Worm (Caenorhabditis elegans) whole organism, early embryonic: ENCODE results near the gene F11G11.5.
"Not testable (repeated sequence)": the region's sequence is repeated elsewhere in the genome, so short reads cannot be mapped to it uniquely, and the experiment has no call there.

Source experiments
- B0310.2 ChIP-seq: sonication (generic microtip); optimal IDR thresholded peaks from 2 replicates; lab custom pipeline; 2016; ENCODE audit warnings: mild to moderate bottlenecking, missing genetic modification characterization, missing compliant biosample characterization
- F13C5.2 ChIP-seq: sonication (generic microtip); optimal IDR thresholded peaks from 2 replicates; lab custom pipeline; 2017; ENCODE audit warnings: mild to moderate bottlenecking, missing genetic modification characterization, inconsistent platforms, missing compliant biosample characterization
- aly-1 ChIP-seq: sonication (generic microtip); optimal IDR thresholded peaks from 2 replicates; lab custom pipeline; 2016; ENCODE audit warnings: missing genetic modification characterization, missing compliant biosample characterization
- ama-1 ChIP-seq: fragments of 150-350 bp; optimal IDR thresholded peaks from 2 replicates; lab custom pipeline; 2014
- ceh-13 ChIP-seq: fragments of 200-800 bp; sonication (Bioruptor generic); optimal IDR thresholded peaks from 2 replicates; lab custom pipeline; 2018; ENCODE audit warnings: mild to moderate bottlenecking, missing genetic modification characterization, missing compliant biosample characterization
- ceh-36 ChIP-seq: sonication (generic microtip); optimal IDR thresholded peaks from 2 replicates; lab custom pipeline; 2016; ENCODE audit warnings: missing genetic modification characterization, inconsistent platforms, missing compliant biosample characterization
- ets-7 ChIP-seq: sonication (generic microtip); optimal IDR thresholded peaks from 2 replicates; lab custom pipeline; 2016; ENCODE audit warnings: missing genotype, missing genetic modification characterization, missing compliant biosample characterization
- flt-1 ChIP-seq: fragments of 200-800 bp; sonication (Bioruptor generic); IDR thresholded peaks from 2 replicates; pipeline ENCODE4 v1.3.6; 2022; ENCODE audit warnings: missing genetic modification characterization, missing compliant biosample characterization
- hmbx-1 ChIP-seq: sonication (generic microtip); optimal IDR thresholded peaks from 2 replicates; lab custom pipeline; 2016; ENCODE audit warnings: mild to moderate bottlenecking, missing genetic modification characterization, missing compliant biosample characterization
- hmg-4 ChIP-seq: fragments of 200-800 bp; sonication (Bioruptor generic); optimal IDR thresholded peaks from 2 replicates; lab custom pipeline; 2018; ENCODE audit warnings: mild to moderate bottlenecking, missing genetic modification characterization, missing compliant biosample characterization
- hnd-1 ChIP-seq: sonication (generic microtip); optimal IDR thresholded peaks from 2 replicates; lab custom pipeline; 2016; ENCODE audit warnings: missing genetic modification characterization, missing compliant biosample characterization
- pes-1 ChIP-seq: fragments of 200-800 bp; sonication (Bioruptor generic); IDR thresholded peaks from 2 replicates; pipeline ENCODE4 v1.3.6; 2022; ENCODE audit warnings: missing genetic modification reagents, missing genetic modification characterization, missing compliant biosample characterization
- scrt-1 ChIP-seq: fragments of 200-800 bp; sonication (Bioruptor generic); IDR thresholded peaks from 2 replicates; pipeline ENCODE4 v1.3.6; 2022; ENCODE audit warnings: missing genetic modification characterization, missing compliant biosample characterization
- sea-1 ChIP-seq: fragments of 200-800 bp; sonication (Bioruptor generic); conservative IDR thresholded peaks from 2 replicates; pipeline ENCODE4 v1.3.6; 2022; ENCODE audit warnings: missing genetic modification characterization, missing compliant biosample characterization
- tbx-11 ChIP-seq: fragments of 200-800 bp; sonication (Bioruptor generic); IDR thresholded peaks from 2 replicates; pipeline ENCODE4 v1.3.6; 2022; ENCODE audit warnings: missing genetic modification characterization, missing compliant biosample characterization
- tbx-37 ChIP-seq: fragments of 200-800 bp; sonication (Bioruptor generic); conservative IDR thresholded peaks from 2 replicates; pipeline ENCODE4 v1.3.6; 2022; ENCODE audit warnings: missing genetic modification reagents, missing genetic modification characterization, missing compliant biosample characterization
- tra-4 ChIP-seq: sonication (generic microtip); optimal IDR thresholded peaks from 2 replicates; lab custom pipeline; 2017; ENCODE audit warnings: missing genetic modification characterization, missing compliant biosample characterization

Gene F11G11.5

ce11 chrII:4827734-4828609, 29.8 kb upstream of the F11G11.5 start, which contains the start of the genes fbxb-88 and tbck-1:
Gene fbxb-88, minus strand, starts transcription at chrII:4827884.
Gene tbck-1, plus strand, starts transcription at chrII:4828559.
- TF ChIP-seq hnd-1 (tag; lab: Kevin White, UChicago) = no peak
- no peak for TF ChIP-seq tra-4 (tag; lab: Kevin White, UChicago)
- TF ChIP-seq hmbx-1 (tag; lab: Kevin White, UChicago) = no peak
- TF ChIP-seq ama-1 = no peak
- peak; percentile 46 for TF ChIP-seq F13C5.2 (tag; lab: Kevin White, UChicago)

- TF ChIP-seq hnd-1 (tag; lab: Kevin White, UChicago) (no peak), hmbx-1 (tag; lab: Kevin White, UChicago) (no peak), sea-1 (GFP tag; lab: Robert Waterston, UW) (no peak), pes-1 (no peak), B0310.2 (tag; lab: Kevin White, UChicago) (no peak), tbx-11 (GFP tag; lab: Robert Waterston, UW) (no peak), aly-1 (no peak), hmg-4 (GFP tag; lab: Kevin White, UChicago) (no peak), tbx-37 (GFP tag; lab: Robert Waterston, UW) (no peak), ceh-36 (no peak), flt-1 (GFP tag; lab: Robert Waterston, UW) (no peak), scrt-1 (no peak), ama-1 (no peak), ceh-13 (no peak)
Observed at ce11 chrII:4834761-4835160, 23.0 kb upstream of the F11G11.5 start, which contains the start of the genes C33F10.11 and C33F10.1. Gene C33F10.11, minus strand, starts transcription at chrII:4834861. Gene C33F10.1, plus strand, starts transcription at chrII:4835023.

- TF ChIP-seq hmg-4 (GFP tag; lab: Kevin White, UChicago) (no peak), pes-1 (no peak), sea-1 (GFP tag; lab: Robert Waterston, UW) (no peak), tbx-11 (GFP tag; lab: Robert Waterston, UW) (no peak), hmbx-1 (tag; lab: Kevin White, UChicago) (no peak), tbx-37 (GFP tag; lab: Robert Waterston, UW) (no peak), tra-4 (tag; lab: Kevin White, UChicago) (no peak), hnd-1 (tag; lab: Kevin White, UChicago) (no peak), F13C5.2 (tag; lab: Kevin White, UChicago) (no peak), ceh-13 (no peak), ceh-36 (no peak), flt-1 (GFP tag; lab: Robert Waterston, UW) (no peak), scrt-1 (no peak), aly-1 (no peak), ama-1 (no peak), ets-7 (no peak), B0310.2 (tag; lab: Kevin White, UChicago) (no peak)
Observed at ce11 chrII:4837659-4838058, 20.1 kb upstream of the F11G11.5 start, which contains the start of gene C33F10.12. Gene C33F10.12, minus strand, starts transcription at chrII:4837759.

ce11 chrII:4842143-4842658, 15.5 kb upstream of the F11G11.5 start, which contains the start of the genes T23B7.2 and nspd-4:
Gene T23B7.2, minus strand, starts transcription at chrII:4842243.
Gene nspd-4, plus strand, starts transcription at chrII:4842608.
- not testable (repeated sequence) for TF ChIP-seq ama-1, pes-1, ceh-36

- TF ChIP-seq tra-4 (tag; lab: Kevin White, UChicago) (no peak), scrt-1 (no peak), B0310.2 (tag; lab: Kevin White, UChicago) (no peak), pes-1 (no peak), hnd-1 (tag; lab: Kevin White, UChicago) (no peak), hmg-4 (GFP tag; lab: Kevin White, UChicago) (no peak), ets-7 (no peak)
Observed at ce11 chrII:4849885-4850284, 7.8 kb upstream of the F11G11.5 start, which contains the start of gene T23B7.3. Gene T23B7.3, plus strand, starts transcription at chrII:4850185.

ce11 chrII:4851594-4852106, 6.1 kb upstream of the F11G11.5 start, which contains the start of gene dnj-9:
Gene dnj-9, plus strand, starts transcription at chrII:4852056.
- no peak for TF ChIP-seq tbx-11 (GFP tag; lab: Robert Waterston, UW)
- peak; percentile 48; the same call in 1 of the 2 replicates for TF ChIP-seq pes-1
- no peak for TF ChIP-seq sea-1 (GFP tag; lab: Robert Waterston, UW)
- no peak for TF ChIP-seq tra-4 (tag; lab: Kevin White, UChicago)
- peak; percentile 29 for TF ChIP-seq hmbx-1 (tag; lab: Kevin White, UChicago)
- TF ChIP-seq ceh-36 = peak; percentile 30
- peak; percentile 68 for TF ChIP-seq F13C5.2 (tag; lab: Kevin White, UChicago)
- TF ChIP-seq hnd-1 (tag; lab: Kevin White, UChicago) = peak; percentile 32
- TF ChIP-seq tbx-37 (GFP tag; lab: Robert Waterston, UW) = 0 out of 2 replicates have a peak, but pooled peaks have one; percentile 31
- no peak for TF ChIP-seq B0310.2 (tag; lab: Kevin White, UChicago)
- peak; percentile 62; the same call in 1 of the 2 replicates for TF ChIP-seq flt-1 (GFP tag; lab: Robert Waterston, UW)
- TF ChIP-seq scrt-1 = peak; percentile 59; the same call in 1 of the 2 replicates

- TF ChIP-seq tbx-11 (GFP tag; lab: Robert Waterston, UW) (no peak), pes-1 (no peak)
Observed at ce11 chrII:4854761-4855160, 3.0 kb upstream of the F11G11.5 start.
